Worm (Caenorhabditis elegans) whole organism, L4 larva: ENCODE results near the gene C11E4.6.

Experiments
- Y105C5A.15 ChIP-seq: fragments of 200-800 bp; sonication (Bioruptor generic); IDR thresholded peaks from 2 replicates; pipeline ENCODE4 v1.3.6; 2022; ENCODE audit warnings: missing genetic modification characterization, missing compliant biosample characterization
- ZK337.2 ChIP-seq: fragments of 200-800 bp; sonication (Bioruptor generic); IDR thresholded peaks from 2 replicates; pipeline ENCODE4 v1.3.6; 2022; ENCODE audit warnings: missing genetic modification reagents, missing genetic modification characterization, missing compliant biosample characterization
- arid-1 ChIP-seq: fragments of 200-800 bp; sonication (Bioruptor generic); conservative IDR thresholded peaks from 2 replicates; pipeline ENCODE4 v1.3.6; 2022; ENCODE audit warnings: missing genetic modification reagents, missing genetic modification characterization, missing compliant biosample characterization
- ceh-32 ChIP-seq: sonication (generic microtip); optimal IDR thresholded peaks from 2 replicates; lab custom pipeline; 2016; ENCODE audit warnings: mild to moderate bottlenecking, missing genetic modification characterization, missing compliant biosample characterization; ENCODE audit not compliant: poor library complexity
- ctbp-1 ChIP-seq: fragments of 200-800 bp; sonication (Bioruptor generic); IDR thresholded peaks from 2 replicates; pipeline ENCODE4 v1.3.6; 2022; ENCODE audit warnings: missing genetic modification reagents, missing genetic modification characterization, missing compliant biosample characterization
- daf-12 ChIP-seq: fragments of 150-350 bp; optimal IDR thresholded peaks from 2 replicates; lab custom pipeline; 2014; ENCODE audit warnings: missing biosample characterization, missing genetic modification reagents, missing genetic modification characterization
- daf-16 ChIP-seq, 3 experiments: sonication (generic microtip); optimal IDR thresholded peaks; 2 replicates each; lab custom pipeline; 2016 to 2017; ENCODE audit warnings: missing genetic modification characterization in 3 of 3, missing genetic modification reagents in 3 of 3, mild to moderate bottlenecking in 2 of 3, missing compliant biosample characterization in 2 of 3, missing biosample characterization in 1 of 3, moderate library complexity in 1 of 3
- dmd-6 ChIP-seq: fragments of 200-800 bp; sonication (Bioruptor generic); IDR thresholded peaks from 2 replicates; pipeline ENCODE4 v1.3.6; 2022; ENCODE audit warnings: missing genetic modification reagents, missing genetic modification characterization, missing compliant biosample characterization
- dmd-8 ChIP-seq: fragments of 200-800 bp; sonication (Bioruptor generic); IDR thresholded peaks from 2 replicates; pipeline ENCODE4 v1.3.6; 2022; ENCODE audit warnings: missing genetic modification characterization, missing compliant biosample characterization
- dpl-1 ChIP-seq: fragments of 150-350 bp; optimal IDR thresholded peaks from 2 replicates; lab custom pipeline; 2014; ENCODE audit warnings: missing biosample characterization, missing genetic modification reagents, missing genetic modification characterization
- dve-1 ChIP-seq: sonication (generic microtip); optimal IDR thresholded peaks from 2 replicates; lab custom pipeline; 2017; ENCODE audit warnings: antibody characterized with exemption, mild to moderate bottlenecking, missing genetic modification characterization, missing compliant biosample characterization; ENCODE audit not compliant: insufficient read depth
- egl-27 ChIP-seq: sonication (generic microtip); optimal IDR thresholded peaks from 3 replicates; lab custom pipeline; 2017; ENCODE audit warnings: missing biosample characterization, missing genetic modification reagents, missing genetic modification characterization
- hif-1 ChIP-seq, 2 experiments: sonication (generic microtip); optimal IDR thresholded peaks; 2 replicates each; lab custom pipeline; 2016 to 2017; ENCODE audit warnings: missing compliant biosample characterization in 2 of 2, missing genetic modification characterization in 2 of 2, missing genetic modification reagents in 2 of 2, missing genotype in 2 of 2, mild to moderate bottlenecking in 1 of 2
- hlh-11 ChIP-seq: fragments of 200-800 bp; sonication (Bioruptor generic); optimal IDR thresholded peaks from 2 replicates; lab custom pipeline; 2018; ENCODE audit warnings: mild to moderate bottlenecking, missing genetic modification characterization, missing compliant biosample characterization
- hmg-1.1 ChIP-seq: fragments of 200-800 bp; sonication (Bioruptor generic); IDR thresholded peaks from 2 replicates; pipeline ENCODE4 v1.3.6; 2022; ENCODE audit warnings: missing genetic modification reagents, missing genetic modification characterization, missing compliant biosample characterization
- lin-29 ChIP-seq: fragments of 200-800 bp; sonication (Bioruptor generic); IDR thresholded peaks from 2 replicates; pipeline ENCODE4 v1.3.6; 2022; ENCODE audit warnings: missing genetic modification reagents, missing genetic modification characterization, missing compliant biosample characterization
- lir-3 ChIP-seq: sonication (generic microtip); optimal IDR thresholded peaks from 2 replicates; lab custom pipeline; 2016; ENCODE audit warnings: mild to moderate bottlenecking, missing genetic modification characterization, missing compliant biosample characterization
- lsy-2 ChIP-seq, 2 experiments: fragments of 150-350 bp in 1 of 2; sonication (generic microtip) in 1 of 2; optimal IDR thresholded peaks; 2 replicates each; lab custom pipeline; 2014 to 2017; ENCODE audit warnings: missing biosample characterization in 2 of 2, missing genetic modification characterization in 2 of 2
- madf-5 ChIP-seq, 2 experiments: fragments of 200-800 bp; sonication (Bioruptor generic); IDR thresholded peaks; 2 replicates each; pipeline ENCODE4 v1.3.6; 2022; ENCODE audit warnings: missing compliant biosample characterization in 2 of 2, missing genetic modification characterization in 2 of 2
- mdl-1 ChIP-seq, 2 experiments: fragments of 150-350 bp in 1 of 2; sonication (generic microtip) in 1 of 2; optimal IDR thresholded peaks; 2 replicates each; lab custom pipeline; 2014 to 2017; ENCODE audit warnings: missing biosample characterization in 2 of 2, missing genetic modification characterization in 2 of 2
- mxl-2 ChIP-seq: fragments of 200-800 bp; sonication (Bioruptor generic); conservative IDR thresholded peaks from 2 replicates; pipeline ENCODE4 v1.3.6; 2022; ENCODE audit warnings: missing genetic modification reagents, missing genetic modification characterization, missing compliant biosample characterization
- mxl-3 ChIP-seq: fragments of 200-800 bp; sonication (Bioruptor generic); optimal IDR thresholded peaks from 2 replicates; lab custom pipeline; 2018; ENCODE audit warnings: mild to moderate bottlenecking, missing genetic modification characterization, missing compliant biosample characterization
- nhr-111 ChIP-seq: fragments of 200-800 bp; sonication (Bioruptor generic); optimal IDR thresholded peaks from 2 replicates; lab custom pipeline; 2018; ENCODE audit warnings: mild to moderate bottlenecking, missing genetic modification characterization, missing compliant biosample characterization
- nhr-28 ChIP-seq: fragments of 150-350 bp; optimal IDR thresholded peaks from 2 replicates; lab custom pipeline; 2014; ENCODE audit warnings: missing biosample characterization, missing genetic modification characterization
- nhr-41 ChIP-seq: fragments of 200-800 bp; sonication (Bioruptor generic); IDR thresholded peaks from 2 replicates; pipeline ENCODE4 v1.3.6; 2022; ENCODE audit warnings: missing genetic modification reagents, missing genetic modification characterization, missing compliant biosample characterization
- nhr-48 ChIP-seq: sonication (generic microtip); optimal IDR thresholded peaks from 2 replicates; lab custom pipeline; 2016; ENCODE audit warnings: mild to moderate bottlenecking, missing genetic modification characterization, missing compliant biosample characterization
- nhr-6 ChIP-seq: fragments of 150-350 bp; optimal IDR thresholded peaks from 2 replicates; lab custom pipeline; 2014; ENCODE audit warnings: missing biosample characterization, missing genetic modification characterization
- php-3 ChIP-seq: fragments of 200-800 bp; sonication (Bioruptor generic); IDR thresholded peaks from 2 replicates; pipeline ENCODE4 v1.3.6; 2022; ENCODE audit warnings: missing genetic modification reagents, missing genetic modification characterization, missing compliant biosample characterization
- pqm-1 ChIP-seq: sonication (generic microtip); optimal IDR thresholded peaks from 2 replicates; lab custom pipeline; 2017; ENCODE audit warnings: missing biosample characterization, missing genetic modification characterization
- saeg-2 ChIP-seq: fragments of 200-800 bp; sonication (Bioruptor generic); IDR thresholded peaks from 2 replicates; pipeline ENCODE4 v1.3.6; 2022; ENCODE audit warnings: missing genetic modification reagents, missing genetic modification characterization, missing compliant biosample characterization
- skn-1 ChIP-seq: fragments of 150-350 bp; optimal IDR thresholded peaks from 2 replicates; lab custom pipeline; 2014; ENCODE audit warnings: missing biosample characterization, missing genetic modification characterization
- snpc-1.2 ChIP-seq: fragments of 200-800 bp; sonication (Bioruptor generic); IDR thresholded peaks from 2 replicates; pipeline ENCODE4 v1.3.6; 2022; ENCODE audit warnings: missing genetic modification reagents, missing genetic modification characterization, missing compliant biosample characterization
- zag-1 ChIP-seq: fragments of 150-350 bp; optimal IDR thresholded peaks from 2 replicates; lab custom pipeline; 2014; ENCODE audit warnings: missing biosample characterization, missing genetic modification characterization
- zfp-3 ChIP-seq: fragments of 200-800 bp; sonication (Bioruptor generic); conservative IDR thresholded peaks from 2 replicates; pipeline ENCODE4 v1.3.6; 2022; ENCODE audit warnings: missing genetic modification reagents, missing genetic modification characterization, missing compliant biosample characterization
- zip-2 ChIP-seq: fragments of 150-350 bp; optimal IDR thresholded peaks from 2 replicates; lab custom pipeline; 2014; ENCODE audit warnings: missing biosample characterization, missing genetic modification characterization
- ztf-11 ChIP-seq: fragments of 150-350 bp; optimal IDR thresholded peaks from 2 replicates; lab custom pipeline; 2014; ENCODE audit warnings: missing biosample characterization, missing genetic modification characterization

The C11E4.6 gene

ce11 chrX:9560931-9561330, 49.4 kb upstream of the C11E4.6 start (continued):
- TF ChIP-seq dmd-8 (GFP tag; lab: Robert Waterston, UW) (peak; percentile 81), mxl-2 (GFP tag; lab: Robert Waterston, UW) (no peak), lsy-2 (tag; optimal IDR thresholded peaks at IDR 0.05; lab: Kevin White, UChicago) (peak in 1 of 2 experiments; percentile 34), ztf-11 (tag; lab: Kevin White, UChicago) (no peak), dpl-1 (GFP tag; lab: Kevin White, UChicago) (no peak), egl-27 (tag; lab: Kevin White, UChicago) (no peak), madf-5 (GFP tag; IDR thresholded peaks at IDR 0.05; lab: Robert Waterston, UW) (peak; percentile 58 to 88; a peak in 2 of 4 replicates), ctbp-1 (GFP tag; lab: Robert Waterston, UW) (peak; percentile 38; the same call in 1 of the 2 replicates)

ce11 chrX:9565881-9566280, 44.5 kb upstream of the C11E4.6 start, which contains the start of gene moc-5:
TSS of gene moc-5 (minus strand) at chrX:9565981.
- no peak for TF ChIP-seq nhr-41 (GFP tag; lab: Robert Waterston, UW)

ce11 chrX:9566429-9566828, 43.9 kb upstream of the C11E4.6 start, which contains the start of gene F49E2.2:
TSS of gene F49E2.2 (plus strand) at chrX:9566729.
- TF ChIP-seq zip-2 (tag; lab: Kevin White, UChicago) (no peak), skn-1 (no peak), snpc-1.2 (GFP tag; lab: Robert Waterston, UW) (no peak), ceh-32 (tag; lab: Kevin White, UChicago) (no peak), nhr-6 (tag; lab: Kevin White, UChicago) (no peak), ZK337.2 (GFP tag; lab: Robert Waterston, UW) (no peak), zag-1 (tag; lab: Kevin White, UChicago) (no peak), Y105C5A.15 (GFP tag; lab: Robert Waterston, UW) (no peak), mxl-2 (GFP tag; lab: Robert Waterston, UW) (no peak), php-3 (GFP tag; lab: Robert Waterston, UW) (no peak)

ce11 chrX:9568574-9568973, 41.8 kb upstream of the C11E4.6 start:
- TF ChIP-seq nhr-28 (tag; lab: Kevin White, UChicago) (peak; percentile 26), pqm-1 (peak; percentile 74), saeg-2 (no peak), daf-16 (GFP tag; optimal IDR thresholded peaks at IDR 0.05; lab: Kevin White, UChicago) (no peak), daf-16 (tag; optimal IDR thresholded peaks at IDR 0.05; lab: Kevin White, UChicago) (peak; percentile 59), hif-1 (tag; optimal IDR thresholded peaks at IDR 0.05; lab: Kevin White, UChicago) (peak in 1 of 2 experiments; percentile 41), lir-3 (tag; lab: Kevin White, UChicago) (no peak), nhr-111 (GFP tag; lab: Kevin White, UChicago) (no peak), php-3 (GFP tag; lab: Robert Waterston, UW) (0 out of 2 replicates have a peak, but pooled peaks have one; percentile 34), zip-2 (tag; lab: Kevin White, UChicago) (no peak), hmg-1.1 (GFP tag; lab: Robert Waterston, UW) (no peak), egl-27 (tag; lab: Kevin White, UChicago) (no peak), mdl-1 (tag; optimal IDR thresholded peaks at IDR 0.05; lab: Kevin White, UChicago) (peak in 1 of 2 experiments; percentile 10), hlh-11 (tag; lab: Kevin White, UChicago) (peak; percentile 69), nhr-48 (tag; lab: Kevin White, UChicago) (no peak), mxl-2 (GFP tag; lab: Robert Waterston, UW) (0 out of 2 replicates have a peak, but pooled peaks have one; percentile 5), lin-29 (GFP tag; lab: Robert Waterston, UW) (no peak), zfp-3 (GFP tag; lab: Robert Waterston, UW) (no peak), mxl-3 (GFP tag; lab: Kevin White, UChicago) (peak; percentile 9), dve-1 (tag; lab: Kevin White, UChicago) (peak; percentile 48), daf-12 (no peak), dmd-6 (GFP tag; lab: Robert Waterston, UW) (peak; percentile 72), arid-1 (GFP tag; lab: Robert Waterston, UW) (no peak)
- TF ChIP-seq, all 104 proteins: peak for 11
